Worm (Caenorhabditis elegans): ENCODE data around the gene srx-47.

The srx-47 gene

DNA sequence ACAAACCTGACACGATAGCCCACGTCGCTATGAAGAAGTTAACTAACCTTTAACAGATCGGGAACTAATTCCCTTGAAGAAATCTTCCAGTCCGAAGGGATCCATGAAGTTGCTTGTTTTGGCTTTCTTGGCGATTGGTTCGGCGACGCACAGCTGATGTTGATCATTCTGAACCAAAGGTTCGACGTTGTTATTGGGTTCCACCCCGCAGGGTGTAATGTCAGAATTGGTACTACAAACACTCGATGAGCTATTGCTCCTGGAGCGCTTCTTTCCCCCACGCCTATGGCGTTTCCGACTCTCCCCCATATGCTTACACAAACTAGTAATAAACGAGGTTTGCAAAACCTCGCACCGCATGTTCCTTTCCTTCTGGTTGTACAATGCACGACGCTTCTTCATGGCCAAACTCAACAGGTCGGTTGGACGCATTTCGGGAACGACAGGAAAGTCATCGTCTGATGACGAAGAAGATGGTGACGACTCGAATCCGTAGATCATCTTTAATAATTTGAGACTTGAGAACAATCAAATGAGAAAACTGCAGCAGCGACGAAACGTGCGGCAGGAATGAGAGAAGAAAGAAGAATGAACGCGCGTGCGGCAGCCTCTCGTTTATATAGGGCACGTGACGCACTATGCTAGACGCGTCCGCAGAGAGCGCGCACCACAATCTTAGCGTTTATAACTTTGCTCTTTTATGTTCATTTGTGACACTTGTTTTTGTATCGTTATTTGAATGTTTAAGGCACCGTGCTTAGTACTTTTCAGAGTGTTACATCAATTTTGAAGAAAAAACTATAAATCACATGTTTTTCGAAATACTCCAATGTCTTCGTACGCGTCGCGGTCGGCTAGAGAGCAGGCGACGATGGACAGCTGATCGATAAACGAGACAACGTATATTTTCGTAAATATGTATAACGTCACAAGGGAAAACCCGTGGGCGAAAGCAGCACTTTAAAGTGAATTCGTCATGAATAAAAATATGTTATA is 5.9 kb upstream of the srx-47 start, which contains the start of gene tos-1 (continued):
- TF ChIP-seq dpl-1 (GFP tag; optimal IDR thresholded peaks at IDR 0.05) (peak; percentile 44), sea-2 (GFP tag; IDR thresholded peaks at IDR 0.05) (peak; percentile 67; the same call in 1 of the 2 replicates), athp-1 (tag; optimal IDR thresholded peaks at IDR 0.05) (peak; percentile 98), nfya-1 (tag; optimal IDR thresholded peaks at IDR 0.05; ENCODE audit: borderline replicate concordance, insufficient read depth) (no peak), B0336.3 (GFP tag; IDR thresholded peaks at IDR 0.05) (peak; percentile 91), him-1 (tag; optimal IDR thresholded peaks at IDR 0.05) (no peak), pbrm-1 (GFP tag; IDR thresholded peaks at IDR 0.05) (peak; percentile 98), attf-5 (GFP tag; optimal IDR thresholded peaks at IDR 0.05) (peak; percentile 95), lin-35 (GFP tag; optimal IDR thresholded peaks at IDR 0.05) (peak in 2 of 3 experiments; percentile 80 to 85), egl-44 (GFP tag; IDR thresholded peaks at IDR 0.05) (no peak), attf-6 (GFP tag; IDR thresholded peaks at IDR 0.05) (0 out of 2 replicates have a peak, but pooled peaks have one; percentile 22), C06A6.2 (GFP tag; conservative IDR thresholded peaks at IDR 0.05) (peak; percentile 95), somi-1 (GFP tag; optimal IDR thresholded peaks at IDR 0.05) (peak; percentile 98), hsf-1 (GFP tag; IDR thresholded peaks at IDR 0.05) (peak; percentile 73), atf-7 (tag; optimal IDR thresholded peaks at IDR 0.05) (peak; percentile 99), zim-3 (tag; optimal IDR thresholded peaks at IDR 0.05) (peak; percentile 85), dox-1 (GFP tag; IDR thresholded peaks at IDR 0.05) (peak; percentile 95), madf-10 (tag; optimal IDR thresholded peaks at IDR 0.05) (peak; percentile 96), mes-4 (tag; optimal IDR thresholded peaks at IDR 0.05) (no peak), Y53G8AR.9 (GFP tag; conservative IDR thresholded peaks at IDR 0.05) (peak; percentile 97), dpff-1 (tag; optimal IDR thresholded peaks at IDR 0.05) (peak; percentile 71), pha-4 (tag; optimal IDR thresholded peaks at IDR 0.05) (peak; percentile 83), ztf-25 (GFP tag; IDR thresholded peaks at IDR 0.05) (0 out of 2 replicates have a peak, but pooled peaks have one; percentile 52), nhr-120 (GFP tag; IDR thresholded peaks at IDR 0.05) (no peak), nhr-90 (tag; optimal IDR thresholded peaks at IDR 0.05) (peak; percentile 92), ccch-3 (GFP tag; optimal IDR thresholded peaks at IDR 0.05) (peak; percentile 9), unc-62 (GFP tag; optimal IDR thresholded peaks at IDR 0.05) (peak; percentile 59), Y67H2A.10 (GFP tag; conservative IDR thresholded peaks at IDR 0.05) (peak; percentile 98), chd-7 (tag; optimal IDR thresholded peaks at IDR 0.05) (peak; percentile 98), ets-4 (GFP tag; optimal IDR thresholded peaks at IDR 0.05) (peak; percentile 29), lsl-1 (GFP tag; optimal IDR thresholded peaks at IDR 0.05) (peak; percentile 52), tbp1 (GFP tag; optimal IDR thresholded peaks at IDR 0.05) (peak; percentile 84), egl-18 (GFP tag; IDR thresholded peaks at IDR 0.05) (peak; percentile 90), tbx-9 (tag; optimal IDR thresholded peaks at IDR 0.05; ENCODE audit: borderline replicate concordance) (no peak), snpc-1.3 (tag; optimal IDR thresholded peaks at IDR 0.05; ENCODE audit: insufficient read depth) (no peak), sdz-38 (tag; optimal IDR thresholded peaks at IDR 0.05) (no peak), ZK185.1 (tag; optimal IDR thresholded peaks at IDR 0.05; ENCODE audit: poor library complexity, severe bottlenecking) (peak; percentile 89), cebp-2 (GFP tag; IDR thresholded peaks at IDR 0.05) (no peak; the same call in 1 of the 2 replicates), K11D2.4 (GFP tag; IDR thresholded peaks at IDR 0.05) (peak; percentile 97), lin-26 (GFP tag; IDR thresholded peaks at IDR 0.05) (peak; percentile 74; the same call in 1 of the 2 replicates), efl-1 (GFP tag; optimal IDR thresholded peaks at IDR 0.05) (peak; percentile 36), Y79H2A.3 (GFP tag; conservative IDR thresholded peaks at IDR 0.05) (peak; percentile 74; the same call in 1 of the 2 replicates), snpc-1.1 (tag; optimal IDR thresholded peaks at IDR 0.05; ENCODE audit: insufficient read depth) (no peak), F57C9.4 (tag; optimal IDR thresholded peaks at IDR 0.05) (peak; percentile 84), die-1 (tag; optimal IDR thresholded peaks at IDR 0.05) (peak; percentile 88), hlh-26 (GFP tag; conservative IDR thresholded peaks at IDR 0.05) (no peak)

All from whole organism, young adult.